Worm (Caenorhabditis elegans): ENCODE data around the gene cyh-1.
A peak's percentile ranks its signal among the peaks of the same experiment; 100 is the strongest.

Gene cyh-1

DNA sequence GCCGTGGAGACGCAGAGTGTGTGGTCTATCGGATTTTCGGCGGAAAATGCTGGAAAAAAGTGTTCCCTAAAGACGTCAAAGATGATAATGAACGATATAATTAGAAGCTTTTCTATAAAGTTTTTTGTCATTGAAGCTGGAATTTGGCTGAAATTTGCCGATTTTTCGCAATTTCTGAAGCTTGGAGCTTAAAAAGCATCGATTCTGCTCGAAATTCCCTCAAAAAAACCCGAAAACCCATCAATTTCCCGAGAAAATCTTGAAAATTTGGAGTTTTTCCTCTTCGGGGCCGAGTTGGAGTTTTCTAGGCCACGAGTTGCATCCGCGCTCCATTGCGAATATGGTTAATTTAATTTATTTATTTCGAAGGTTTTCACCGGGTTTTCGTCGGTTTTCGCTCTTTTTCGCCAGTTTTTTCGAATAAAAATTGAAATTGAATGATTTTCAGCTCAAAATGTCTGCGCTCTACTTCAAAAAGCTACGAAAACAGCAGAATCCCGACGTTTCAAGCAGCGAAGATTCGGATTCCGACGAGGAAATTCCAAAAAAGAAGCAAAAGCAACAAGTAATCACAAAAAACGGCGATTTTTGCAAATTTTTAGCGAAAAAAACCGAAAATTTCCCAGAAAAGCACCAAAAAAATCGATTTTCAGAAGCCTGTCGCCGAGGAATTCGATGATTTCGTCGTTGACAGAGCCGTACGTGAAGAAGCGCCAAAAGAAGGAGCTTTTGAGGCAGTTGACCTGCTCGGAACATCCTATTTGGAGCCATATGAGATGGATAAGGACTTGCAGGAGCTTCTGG is 2.1 kb upstream of the cyh-1 start, which contains the start of the genes col-71 and Y49F6B.2:
Gene col-71 (minus strand): TSS at position 51 of the 804 bp plus-strand sequence.
Gene Y49F6B.2 (plus strand): TSS at position 449 of the 804 bp plus-strand sequence.
- no peak for TF ChIP-seq tra-1 (GFP tag; IDR thresholded peaks at IDR 0.05)
- TF ChIP-seq dmd-6 (GFP tag; IDR thresholded peaks at IDR 0.05), result peak; percentile 45
- no peak for TF ChIP-seq zag-1 (tag; optimal IDR thresholded peaks at IDR 0.05)
- peak; percentile 85 for TF ChIP-seq Y48G9A.11 (GFP tag; IDR thresholded peaks at IDR 0.05)
- TF ChIP-seq set-16 (GFP tag; IDR thresholded peaks at IDR 0.05), result no peak
- TF ChIP-seq egl-27 (tag; optimal IDR thresholded peaks at IDR 0.05), result no peak
- TF ChIP-seq ces-1 (GFP tag; optimal IDR thresholded peaks at IDR 0.05), result peak; percentile 95
- TF ChIP-seq ztf-7 (tag; optimal IDR thresholded peaks at IDR 0.05), result no peak
- peak in 1 of 2 experiments; percentile 85 for TF ChIP-seq lsy-2 (tag; optimal IDR thresholded peaks at IDR 0.05)
- TF ChIP-seq skn-1 (tag; optimal IDR thresholded peaks at IDR 0.05), result no peak
- peak; percentile 65 for TF ChIP-seq mep-1 (tag; optimal IDR thresholded peaks at IDR 0.05)
- TF ChIP-seq F49E8.2 (tag; optimal IDR thresholded peaks at IDR 0.05; ENCODE audit: borderline replicate concordance), result no peak
- TF ChIP-seq madf-5 (GFP tag; IDR thresholded peaks at IDR 0.05), result no peak
- no peak for TF ChIP-seq attf-4 (tag; optimal IDR thresholded peaks at IDR 0.05)
- peak; percentile 64; the same call in 1 of the 2 replicates for TF ChIP-seq dmd-9 (GFP tag; IDR thresholded peaks at IDR 0.05)
- no peak for TF ChIP-seq aha-1 (tag)
- TF ChIP-seq F37D6.2 (tag; optimal IDR thresholded peaks at IDR 0.05), result peak; percentile 65
- TF ChIP-seq nhr-10 (tag; optimal IDR thresholded peaks at IDR 0.05), result no peak
- no peak for TF ChIP-seq zfp-2 (tag; optimal IDR thresholded peaks at IDR 0.05)
- peak; percentile 22 for TF ChIP-seq hlh-30 (tag; optimal IDR thresholded peaks at IDR 0.05; ENCODE audit: insufficient read depth)
- peak; percentile 66 for TF ChIP-seq dve-1 (tag; optimal IDR thresholded peaks at IDR 0.05; ENCODE audit: insufficient read depth)
- peak; percentile 78 for TF ChIP-seq rbr-2 (tag; optimal IDR thresholded peaks at IDR 0.05)
- TF ChIP-seq ZK546.5 (tag; optimal IDR thresholded peaks at IDR 0.05), result no peak
- TF ChIP-seq lin-38 (GFP tag; IDR thresholded peaks at IDR 0.05), result peak; percentile 98
- no peak for TF ChIP-seq F10B5.3 (tag; optimal IDR thresholded peaks at IDR 0.05)
- no peak for TF ChIP-seq snpc-4 (tag; optimal IDR thresholded peaks at IDR 0.05)
- TF ChIP-seq lin-15B (tag; optimal IDR thresholded peaks at IDR 0.05), result peak; percentile 40
- peak; percentile 15 for TF ChIP-seq hlh-11 (tag; optimal IDR thresholded peaks at IDR 0.05)
- TF ChIP-seq mxl-3 (GFP tag; optimal IDR thresholded peaks at IDR 0.05), result no peak
- no peak for TF ChIP-seq aly-2 (tag; optimal IDR thresholded peaks at IDR 0.05)
- TF ChIP-seq nhr-77 (tag; optimal IDR thresholded peaks at IDR 0.05), result peak; percentile 4
- TF ChIP-seq egl-43 (GFP tag; IDR thresholded peaks at IDR 0.05), result no peak
- no peak for TF ChIP-seq sdz-12 (GFP tag; optimal IDR thresholded peaks at IDR 0.05)
- TF ChIP-seq lin-13 (GFP tag; optimal IDR thresholded peaks at IDR 0.05), result peak; percentile 70
- no peak for TF ChIP-seq ama-1 (optimal IDR thresholded peaks at IDR 0.05)
- no peak for TF ChIP-seq snpc-1.2 (GFP tag; IDR thresholded peaks at IDR 0.05)
- TF ChIP-seq cey-2 (tag; optimal IDR thresholded peaks at IDR 0.05; ENCODE audit: borderline replicate concordance, insufficient read depth), result no peak
- 0 out of 2 replicates have a peak, but pooled peaks have one; percentile 7 for TF ChIP-seq arid-1 (GFP tag; conservative IDR thresholded peaks at IDR 0.05)
- TF ChIP-seq gei-8 (GFP tag; optimal IDR thresholded peaks at IDR 0.05), result no peak
- TF ChIP-seq nhr-6 (tag; optimal IDR thresholded peaks at IDR 0.05), result peak; percentile 45
- no peak for TF ChIP-seq unc-39 (tag; optimal IDR thresholded peaks at IDR 0.05)
- TF ChIP-seq php-3 (GFP tag; IDR thresholded peaks at IDR 0.05), result 0 out of 2 replicates have a peak, but pooled peaks have one; percentile 30
- TF ChIP-seq pqm-1 (tag; optimal IDR thresholded peaks at IDR 0.05), result no peak
- 0 out of 2 replicates have a peak, but pooled peaks have one; percentile 49 for TF ChIP-seq ctbp-1 (GFP tag; IDR thresholded peaks at IDR 0.05)
- peak; percentile 67 for TF ChIP-seq duxl-1 (tag; optimal IDR thresholded peaks at IDR 0.05; ENCODE audit: poor library complexity)
- TF ChIP-seq F26F4.8 (GFP tag; conservative IDR thresholded peaks at IDR 0.05), result no peak
- TF ChIP-seq T26A8.4 (GFP tag; IDR thresholded peaks at IDR 0.05), result no peak
- TF ChIP-seq spr-1 (tag; optimal IDR thresholded peaks at IDR 0.05), result no peak
- no peak for TF ChIP-seq nhr-11 (tag; optimal IDR thresholded peaks at IDR 0.05)
- TF ChIP-seq T20F7.1 (GFP tag; optimal IDR thresholded peaks at IDR 0.05), result no peak
